Worm (Caenorhabditis elegans) whole organism, L3 larva: Measurements from ENCODE around the gene chil-3.

Source experiments
- R02D3.7 ChIP-seq: fragments of 150-350 bp; optimal IDR thresholded peaks from 2 replicates; lab custom pipeline; 2014; ENCODE audit warnings: missing biosample characterization, missing genetic modification characterization
- ZK546.5 ChIP-seq: sonication (generic microtip); optimal IDR thresholded peaks from 2 replicates; lab custom pipeline; 2017; ENCODE audit warnings: missing biosample characterization, missing genetic modification characterization
- aly-2 ChIP-seq: fragments of 150-350 bp; optimal IDR thresholded peaks from 2 replicates; lab custom pipeline; 2014; ENCODE audit warnings: missing biosample characterization, missing genetic modification characterization
- ceh-28 ChIP-seq: fragments of 150-350 bp; optimal IDR thresholded peaks from 2 replicates; lab custom pipeline; 2014; ENCODE audit warnings: missing biosample characterization, missing genetic modification reagents, missing genetic modification characterization
- ceh-82 ChIP-seq: fragments of 150-350 bp; optimal IDR thresholded peaks from 2 replicates; lab custom pipeline; 2014; ENCODE audit warnings: missing biosample characterization, missing genetic modification characterization
- ceh-9 ChIP-seq: sonication (generic microtip); optimal IDR thresholded peaks from 2 replicates; lab custom pipeline; 2018; ENCODE audit warnings: missing biosample characterization, missing genetic modification characterization
- daf-12 ChIP-seq: fragments of 150-350 bp; optimal IDR thresholded peaks from 2 replicates; lab custom pipeline; 2014; ENCODE audit warnings: missing biosample characterization, missing genetic modification reagents, missing genetic modification characterization
- egl-5 ChIP-seq: fragments of 150-350 bp; optimal IDR thresholded peaks from 2 replicates; lab custom pipeline; 2017; ENCODE audit warnings: missing biosample characterization, missing genetic modification reagents, missing genetic modification characterization, inconsistent platforms
- elt-1 ChIP-seq: fragments of 150-350 bp; optimal IDR thresholded peaks from 2 replicates; lab custom pipeline; 2014; ENCODE audit warnings: missing biosample characterization, missing genetic modification characterization
- elt-2 ChIP-seq: sonication (generic microtip); optimal IDR thresholded peaks from 2 replicates; lab custom pipeline; 2016; ENCODE audit warnings: missing genetic modification reagents, mild to moderate bottlenecking, missing genetic modification characterization, missing compliant biosample characterization
- elt-3 ChIP-seq, 3 experiments: fragments of 150-350 bp in 1 of 3; sonication (generic microtip) in 2 of 3; optimal IDR thresholded peaks; 2 replicates in 2 of 3; 4 replicates in 1 of 3; lab custom pipeline; 2014 to 2017; ENCODE audit warnings: missing biosample characterization in 3 of 3, missing genetic modification characterization in 3 of 3
- eor-1 ChIP-seq, 2 experiments: fragments of 150-350 bp; optimal IDR thresholded peaks; 2 replicates each; lab custom pipeline; 2014 to 2018; ENCODE audit warnings: missing biosample characterization in 2 of 2, missing genetic modification characterization in 2 of 2
- fkh-2 ChIP-seq: fragments of 150-350 bp; optimal IDR thresholded peaks from 2 replicates; lab custom pipeline; 2014; ENCODE audit warnings: missing biosample characterization, missing genetic modification reagents, missing genetic modification characterization
- fos-1 ChIP-seq: fragments of 150-350 bp; optimal IDR thresholded peaks from 2 replicates; lab custom pipeline; 2014; ENCODE audit warnings: missing biosample characterization, missing genetic modification characterization
- hmg-11 ChIP-seq: sonication (generic microtip); optimal IDR thresholded peaks from 2 replicates; lab custom pipeline; 2016; ENCODE audit warnings: missing genetic modification characterization, missing compliant biosample characterization
- jun-1 ChIP-seq: fragments of 150-350 bp; optimal IDR thresholded peaks from 2 replicates; lab custom pipeline; 2014; ENCODE audit warnings: missing biosample characterization, missing genetic modification reagents, missing genetic modification characterization
- lin-15B ChIP-seq: fragments of 150-350 bp; optimal IDR thresholded peaks from 2 replicates; lab custom pipeline; 2014; ENCODE audit warnings: missing biosample characterization, missing genetic modification characterization
- lin-39 ChIP-seq: fragments of 150-350 bp; optimal IDR thresholded peaks from 2 replicates; lab custom pipeline; 2018; ENCODE audit warnings: missing biosample characterization, missing genetic modification reagents, missing genetic modification characterization
- mdl-1 ChIP-seq: fragments of 150-350 bp; optimal IDR thresholded peaks from 2 replicates; lab custom pipeline; 2014; ENCODE audit warnings: missing biosample characterization, missing genetic modification characterization
- mml-1 ChIP-seq: fragments of 150-350 bp; sonication (generic microtip); optimal IDR thresholded peaks from 3 replicates; lab custom pipeline; 2014; ENCODE audit warnings: missing biosample characterization, missing genetic modification characterization
- nhr-11 ChIP-seq: fragments of 150-350 bp; optimal IDR thresholded peaks from 2 replicates; lab custom pipeline; 2014; ENCODE audit warnings: missing biosample characterization, missing genetic modification characterization
- nhr-23 ChIP-seq: fragments of 150-350 bp; optimal IDR thresholded peaks from 2 replicates; lab custom pipeline; 2014; ENCODE audit warnings: missing biosample characterization, missing genetic modification reagents, missing genetic modification characterization
- nhr-237 ChIP-seq: fragments of 150-350 bp; optimal IDR thresholded peaks from 2 replicates; lab custom pipeline; 2014; ENCODE audit warnings: missing biosample characterization, missing genetic modification characterization
- nhr-43 ChIP-seq: sonication (generic microtip); optimal IDR thresholded peaks from 2 replicates; lab custom pipeline; 2016; ENCODE audit warnings: mild to moderate bottlenecking, missing genetic modification characterization, missing compliant biosample characterization; ENCODE audit not compliant: poor library complexity, severe bottlenecking
- nhr-67 ChIP-seq: fragments of 150-350 bp; optimal IDR thresholded peaks from 2 replicates; lab custom pipeline; 2014; ENCODE audit warnings: missing biosample characterization, missing genetic modification characterization
- nhr-76 ChIP-seq: fragments of 150-350 bp; sonication (generic microtip); optimal IDR thresholded peaks from 5 replicates; lab custom pipeline; 2014; ENCODE audit warnings: missing biosample characterization, missing genetic modification characterization
- nhr-77 ChIP-seq: fragments of 150-350 bp; optimal IDR thresholded peaks from 2 replicates; lab custom pipeline; 2014; ENCODE audit warnings: missing biosample characterization, missing genetic modification characterization
- pqm-1 ChIP-seq: fragments of 150-350 bp; optimal IDR thresholded peaks from 2 replicates; lab custom pipeline; 2017; ENCODE audit warnings: missing biosample characterization, missing genetic modification characterization, inconsistent platforms
- snpc-4 ChIP-seq: fragments of 150-350 bp; optimal IDR thresholded peaks from 2 replicates; lab custom pipeline; 2014; ENCODE audit warnings: missing biosample characterization, missing genetic modification characterization
- tbx-2 ChIP-seq: sonication (generic microtip); optimal IDR thresholded peaks from 2 replicates; lab custom pipeline; 2016; ENCODE audit warnings: mild to moderate bottlenecking, missing genetic modification characterization, missing compliant biosample characterization
- unc-39 ChIP-seq: sonication (generic microtip); optimal IDR thresholded peaks from 4 replicates; lab custom pipeline; 2017; ENCODE audit warnings: missing biosample characterization, missing genetic modification characterization
- unc-62 ChIP-seq: fragments of 150-350 bp; sonication (generic microtip); optimal IDR thresholded peaks from 4 replicates; lab custom pipeline; 2014; ENCODE audit warnings: missing biosample characterization, missing genetic modification reagents, missing genetic modification characterization
- zag-1 ChIP-seq: fragments of 150-350 bp; optimal IDR thresholded peaks from 2 replicates; lab custom pipeline; 2014; ENCODE audit warnings: missing biosample characterization, missing genetic modification characterization
- ztf-4 ChIP-seq: fragments of 150-350 bp; optimal IDR thresholded peaks from 2 replicates; lab custom pipeline; 2014; ENCODE audit warnings: missing biosample characterization, missing genetic modification characterization

Gene chil-3

ce11 chrII:9850945-9851344 lies 10.3 kb downstream of the chil-3 start, which contains the start of gene ZK938.10:
Gene ZK938.10 (minus strand): TSS chrII:9851045.
- TF ChIP-seq ztf-4 (no peak), unc-62 (GFP tag; lab: Kevin White, UChicago) (no peak), nhr-23 (tag; lab: Kevin White, UChicago) (no peak), snpc-4 (tag; lab: Kevin White, UChicago) (no peak), mdl-1 (tag; lab: Kevin White, UChicago) (no peak), R02D3.7 (no peak), lin-15B (no peak), tbx-2 (tag; lab: Kevin White, UChicago) (no peak), nhr-11 (tag; lab: Kevin White, UChicago) (no peak)
- TF ChIP-seq, all 47 proteins: peak for 0

ce11 chrII:9849497-9849896 lies 11.8 kb downstream of the chil-3 start, which contains the start of gene old-2:
Gene old-2 (minus strand): TSS chrII:9849597.
- no peak for TF ChIP-seq aly-2 (tag; lab: Kevin White, UChicago)
- no peak for TF ChIP-seq lin-39 (tag; lab: Kevin White, UChicago)
- TF ChIP-seq unc-62 (GFP tag; lab: Kevin White, UChicago), result no peak
- no peak for TF ChIP-seq ceh-9 (tag; lab: Kevin White, UChicago)
- TF ChIP-seq unc-39, result no peak
- no peak for TF ChIP-seq snpc-4 (tag; lab: Kevin White, UChicago)
- TF ChIP-seq elt-1 (tag; lab: Kevin White, UChicago), result no peak
- TF ChIP-seq ceh-28, result no peak
- no peak for TF ChIP-seq ceh-82 (tag; lab: Kevin White, UChicago)
- no peak for TF ChIP-seq nhr-67 (tag; lab: Kevin White, UChicago)
- no peak for TF ChIP-seq nhr-11 (tag; lab: Kevin White, UChicago)
- TF ChIP-seq daf-12 (tag; lab: Kevin White, UChicago), result no peak
- no peak for TF ChIP-seq fkh-2 (tag; lab: Kevin White, UChicago)
- TF ChIP-seq lin-15B, result no peak
- no peak for TF ChIP-seq hmg-11 (tag; lab: Kevin White, UChicago)
- TF ChIP-seq nhr-237, result no peak
- no peak for TF ChIP-seq nhr-77

ce11 chrII:9845239-9845638 lies 16.1 kb downstream of the chil-3 start, which contains the start of gene chil-9:
Gene chil-9 (minus strand): TSS chrII:9845339.
- TF ChIP-seq pqm-1 (tag; lab: Kevin White, UChicago) (no peak), nhr-23 (tag; lab: Kevin White, UChicago) (no peak), jun-1 (tag; lab: Kevin White, UChicago) (no peak), ceh-9 (tag; lab: Kevin White, UChicago) (no peak), zag-1 (no peak), nhr-43 (tag; lab: Kevin White, UChicago) (no peak), ztf-4 (no peak), fos-1 (tag; lab: Kevin White, UChicago) (no peak), eor-1 (tag; optimal IDR thresholded peaks at IDR 0.05; lab: Kevin White, UChicago) (no peak)
- TF ChIP-seq, all 47 proteins: peak for 0

- TF ChIP-seq mml-1 (tag; lab: Kevin White, UChicago) (no peak), tbx-2 (tag; lab: Kevin White, UChicago) (no peak), nhr-76 (tag; lab: Kevin White, UChicago) (no peak), pqm-1 (tag; lab: Kevin White, UChicago) (no peak), ceh-9 (tag; lab: Kevin White, UChicago) (no peak), egl-5 (tag; lab: Kevin White, UChicago) (no peak), fos-1 (tag; lab: Kevin White, UChicago) (no peak), elt-1 (tag; lab: Kevin White, UChicago) (no peak), aly-2 (tag; lab: Kevin White, UChicago) (no peak), elt-3 (tag; optimal IDR thresholded peaks at IDR 0.05; lab: Kevin White, UChicago) (no peak), ZK546.5 (tag; lab: Kevin White, UChicago) (no peak), zag-1 (no peak), lin-39 (tag; lab: Kevin White, UChicago) (no peak), R02D3.7 (no peak), elt-2 (tag; lab: Kevin White, UChicago) (no peak), snpc-4 (tag; lab: Kevin White, UChicago) (no peak), nhr-77 (no peak)
Measured at ce11 chrII:9841985-9842505, 19.2 kb downstream of the chil-3 start, which contains the start of gene rnh-1.2. Gene rnh-1.2 (minus strand): TSS chrII:9842035.
